Worm (Caenorhabditis elegans) whole organism, L1 larva: ENCODE measurements around the gene Y49E10.10.

Experiments
- ceh-82 ChIP-seq, 3 experiments: fragments of 150-350 bp in 1 of 3; sonication (generic microtip) in 2 of 3; optimal IDR thresholded peaks; 2 replicates each; lab custom pipeline; 2014 to 2017; ENCODE audit warnings: missing biosample characterization in 3 of 3, missing genetic modification characterization in 3 of 3
- ces-1 ChIP-seq: fragments of 150-350 bp; optimal IDR thresholded peaks from 2 replicates; lab custom pipeline; 2014; ENCODE audit warnings: missing biosample characterization, missing genetic modification reagents, missing genetic modification characterization
- dpl-1 ChIP-seq, 3 experiments: fragments of 150-350 bp in 2 of 3; sonication (generic microtip) in 1 of 3; optimal IDR thresholded peaks; 2 replicates each; lab custom pipeline; 2014 to 2017; ENCODE audit warnings: missing biosample characterization in 3 of 3, missing genetic modification characterization in 3 of 3, missing genetic modification reagents in 3 of 3
- fos-1 ChIP-seq: fragments of 150-350 bp; optimal IDR thresholded peaks from 2 replicates; lab custom pipeline; 2014; ENCODE audit warnings: missing biosample characterization, missing genetic modification characterization
- grh-1 ChIP-seq: fragments of 200-800 bp; sonication (Bioruptor generic); IDR thresholded peaks from 2 replicates; pipeline ENCODE4 v1.3.6; 2022; ENCODE audit warnings: missing genetic modification reagents, missing genetic modification characterization, missing compliant biosample characterization
- nhr-76 ChIP-seq: sonication (generic microtip); optimal IDR thresholded peaks from 2 replicates; lab custom pipeline; 2017; ENCODE audit warnings: missing biosample characterization, missing genetic modification characterization
- snpc-4 ChIP-seq: fragments of 150-350 bp; optimal IDR thresholded peaks from 2 replicates; lab custom pipeline; 2014; ENCODE audit warnings: missing biosample characterization, missing genetic modification characterization
- vab-15 ChIP-seq: sonication (generic microtip); optimal IDR thresholded peaks from 2 replicates; lab custom pipeline; 2017; ENCODE audit warnings: missing genotype, mild to moderate bottlenecking, missing genetic modification characterization, missing compliant biosample characterization
- xbp-1 ChIP-seq: sonication (generic microtip); optimal IDR thresholded peaks from 2 replicates; lab custom pipeline; 2016; ENCODE audit warnings: missing genetic modification characterization, missing compliant biosample characterization

- TF ChIP-seq dpl-1 (GFP tag; optimal IDR thresholded peaks at IDR 0.05; lab: Kevin White, UChicago) (no peak), ces-1 (GFP tag; lab: Kevin White, UChicago) (no peak), xbp-1 (tag; lab: Kevin White, UChicago) (no peak), fos-1 (tag; lab: Kevin White, UChicago) (no peak), grh-1 (GFP tag; lab: Robert Waterston, UW) (no peak), vab-15 (tag; lab: Kevin White, UChicago) (no peak), nhr-76 (tag; lab: Kevin White, UChicago) (no peak), ceh-82 (tag; optimal IDR thresholded peaks at IDR 0.05; lab: Kevin White, UChicago) (no peak), snpc-4 (tag; lab: Kevin White, UChicago) (no peak)
Measured at ce11 chrIII:12428799-12429351, 33.6 kb downstream of the Y49E10.10 start.
